Worm (Caenorhabditis elegans) whole organism, L3 larva: ENCODE results near the gene lst-4.

ENCODE experiments used
- R02D3.7 ChIP-seq: fragments of 150-350 bp; optimal IDR thresholded peaks from 2 replicates; lab custom pipeline; 2014; ENCODE audit warnings: missing biosample characterization, missing genetic modification characterization
- ama-1 ChIP-seq: fragments of 150-350 bp; optimal IDR thresholded peaks from 2 replicates; lab custom pipeline; 2018
- ceh-82 ChIP-seq: fragments of 150-350 bp; optimal IDR thresholded peaks from 2 replicates; lab custom pipeline; 2014; ENCODE audit warnings: missing biosample characterization, missing genetic modification characterization
- elt-2 ChIP-seq: sonication (generic microtip); optimal IDR thresholded peaks from 2 replicates; lab custom pipeline; 2016; ENCODE audit warnings: missing genetic modification reagents, mild to moderate bottlenecking, missing genetic modification characterization, missing compliant biosample characterization
- nhr-237 ChIP-seq: fragments of 150-350 bp; optimal IDR thresholded peaks from 2 replicates; lab custom pipeline; 2014; ENCODE audit warnings: missing biosample characterization, missing genetic modification characterization
- nhr-25 ChIP-seq: sonication (generic microtip); optimal IDR thresholded peaks from 2 replicates; lab custom pipeline; 2017; ENCODE audit warnings: missing biosample characterization, missing genetic modification characterization
- nhr-76 ChIP-seq: fragments of 150-350 bp; sonication (generic microtip); optimal IDR thresholded peaks from 5 replicates; lab custom pipeline; 2014; ENCODE audit warnings: missing biosample characterization, missing genetic modification characterization
- pqm-1 ChIP-seq: fragments of 150-350 bp; optimal IDR thresholded peaks from 2 replicates; lab custom pipeline; 2017; ENCODE audit warnings: missing biosample characterization, missing genetic modification characterization, inconsistent platforms
- ztf-11 ChIP-seq: fragments of 150-350 bp; optimal IDR thresholded peaks from 2 replicates; lab custom pipeline; 2014; ENCODE audit warnings: missing biosample characterization, missing genetic modification characterization

- no peak for TF ChIP-seq ztf-11
- no peak for TF ChIP-seq nhr-25 (tag; lab: Kevin White, UChicago)
- TF ChIP-seq ceh-82 (tag; lab: Kevin White, UChicago): no peak
- TF ChIP-seq R02D3.7 (tag; lab: Kevin White, UChicago): no peak
- no peak for TF ChIP-seq nhr-237 (tag; lab: Kevin White, UChicago)
- no peak for TF ChIP-seq pqm-1 (tag; lab: Kevin White, UChicago)
- no peak for TF ChIP-seq ama-1 (lab: Kevin White, UChicago)
- no peak for TF ChIP-seq nhr-76 (tag; lab: Kevin White, UChicago)
- TF ChIP-seq elt-2 (tag; lab: Kevin White, UChicago): no peak
Measured at ce11 chrIV:14119327-14119726, 49.7 kb upstream of the lst-4 start.
